Worm (Caenorhabditis elegans) whole organism, L2 larva: Measurements from ENCODE around the gene let-60.
A peak's percentile ranks its signal among the peaks of the same experiment; 100 is the strongest.

ENCODE experiments used
- F13H6.1 ChIP-seq: sonication (generic microtip); optimal IDR thresholded peaks from 2 replicates; lab custom pipeline; 2016; ENCODE audit warnings: missing genetic modification characterization, missing compliant biosample characterization
- R02D3.7 ChIP-seq: fragments of 150-350 bp; optimal IDR thresholded peaks from 2 replicates; lab custom pipeline; 2014; ENCODE audit warnings: missing biosample characterization, missing genetic modification characterization
- ZK546.5 ChIP-seq: sonication (generic microtip); optimal IDR thresholded peaks from 2 replicates; lab custom pipeline; 2017; ENCODE audit warnings: missing biosample characterization, missing genetic modification characterization
- alr-1 ChIP-seq: fragments of 150-350 bp; optimal IDR thresholded peaks from 2 replicates; lab custom pipeline; 2014; ENCODE audit warnings: missing biosample characterization, missing genetic modification characterization
- aly-2 ChIP-seq: fragments of 150-350 bp; optimal IDR thresholded peaks from 2 replicates; lab custom pipeline; 2014; ENCODE audit warnings: missing biosample characterization, missing genetic modification characterization
- ama-1 ChIP-seq: fragments of 150-350 bp; optimal IDR thresholded peaks from 2 replicates; lab custom pipeline; 2018; ENCODE audit warnings: inconsistent platforms
- blmp-1 ChIP-seq: sonication (generic microtip); optimal IDR thresholded peaks from 2 replicates; lab custom pipeline; 2017; ENCODE audit warnings: missing genetic modification characterization, mild to moderate bottlenecking, missing compliant biosample characterization, antibody characterized with exemption, moderate library complexity; ENCODE audit not compliant: insufficient read depth
- ceh-16 ChIP-seq: fragments of 150-350 bp; optimal IDR thresholded peaks from 2 replicates; lab custom pipeline; 2014; ENCODE audit warnings: missing biosample characterization, missing genetic modification characterization
- ceh-82 ChIP-seq: fragments of 150-350 bp; optimal IDR thresholded peaks from 2 replicates; lab custom pipeline; 2014; ENCODE audit warnings: missing biosample characterization, missing genetic modification characterization
- crh-2 ChIP-seq: sonication (generic microtip); optimal IDR thresholded peaks from 2 replicates; lab custom pipeline; 2017; ENCODE audit warnings: missing biosample characterization, missing genetic modification characterization
- dmd-4 ChIP-seq: sonication (generic microtip); optimal IDR thresholded peaks from 2 replicates; lab custom pipeline; 2017; ENCODE audit warnings: missing biosample characterization, missing genetic modification characterization
- elt-1 ChIP-seq: fragments of 150-350 bp; optimal IDR thresholded peaks from 2 replicates; lab custom pipeline; 2014; ENCODE audit warnings: missing biosample characterization, missing genetic modification characterization
- fos-1 ChIP-seq: fragments of 150-350 bp; optimal IDR thresholded peaks from 2 replicates; lab custom pipeline; 2014; ENCODE audit warnings: missing biosample characterization, missing genetic modification characterization
- gmeb-1 ChIP-seq: fragments of 150-350 bp; optimal IDR thresholded peaks from 2 replicates; lab custom pipeline; 2014; ENCODE audit warnings: missing biosample characterization, missing genetic modification characterization
- lin-11 ChIP-seq: fragments of 150-350 bp; sonication (generic microtip); optimal IDR thresholded peaks from 2 replicates; lab custom pipeline; 2014; ENCODE audit warnings: missing biosample characterization, missing genetic modification characterization, inconsistent platforms, mixed read lengths
- lin-13 ChIP-seq: fragments of 150-350 bp; optimal IDR thresholded peaks from 2 replicates; lab custom pipeline; 2014; ENCODE audit warnings: missing biosample characterization, missing genetic modification reagents, missing genetic modification characterization
- lin-39 ChIP-seq: fragments of 150-350 bp; optimal IDR thresholded peaks from 2 replicates; lab custom pipeline; 2014; ENCODE audit warnings: missing biosample characterization, missing genetic modification reagents, missing genetic modification characterization
- lsy-2 ChIP-seq, 2 experiments: fragments of 150-350 bp in 1 of 2; sonication (generic microtip) in 1 of 2; optimal IDR thresholded peaks; 2 replicates each; lab custom pipeline; 2014 to 2017; ENCODE audit warnings: missing biosample characterization in 2 of 2, missing genetic modification characterization in 2 of 2
- mab-5 ChIP-seq: fragments of 150-350 bp; optimal IDR thresholded peaks from 2 replicates; lab custom pipeline; 2014; ENCODE audit warnings: missing biosample characterization, missing genetic modification characterization
- mbf-1 ChIP-seq: sonication (generic microtip); optimal IDR thresholded peaks from 2 replicates; lab custom pipeline; 2017; ENCODE audit warnings: missing biosample characterization, missing genetic modification characterization
- nhr-129 ChIP-seq: fragments of 150-350 bp; optimal IDR thresholded peaks from 2 replicates; lab custom pipeline; 2014; ENCODE audit warnings: missing biosample characterization, missing genetic modification characterization
- nhr-21 ChIP-seq: fragments of 150-350 bp; optimal IDR thresholded peaks from 2 replicates; lab custom pipeline; 2014; ENCODE audit warnings: missing biosample characterization, missing genetic modification characterization
- nhr-23 ChIP-seq: fragments of 150-350 bp; optimal IDR thresholded peaks from 2 replicates; lab custom pipeline; 2014; ENCODE audit warnings: missing biosample characterization, missing genetic modification reagents, missing genetic modification characterization
- nhr-25 ChIP-seq: fragments of 150-350 bp; sonication (generic microtip); optimal IDR thresholded peaks from 3 replicates; lab custom pipeline; 2014; ENCODE audit warnings: missing biosample characterization, missing genetic modification characterization
- nhr-6 ChIP-seq: fragments of 150-350 bp; optimal IDR thresholded peaks from 2 replicates; lab custom pipeline; 2014; ENCODE audit warnings: missing biosample characterization, missing genetic modification characterization
- skn-1 ChIP-seq: sonication (generic microtip); optimal IDR thresholded peaks from 2 replicates; lab custom pipeline; 2017; ENCODE audit warnings: missing biosample characterization, missing genetic modification characterization
- sma-3 ChIP-seq: sonication (generic microtip); optimal IDR thresholded peaks from 2 replicates; lab custom pipeline; 2016; ENCODE audit warnings: missing genetic modification reagents, missing genetic modification characterization, missing compliant biosample characterization
- sma-9 ChIP-seq, 2 experiments: fragments of 150-350 bp in 1 of 2; sonication (generic microtip) in 1 of 2; optimal IDR thresholded peaks; 2 replicates each; lab custom pipeline; 2014 to 2016; ENCODE audit warnings: missing genetic modification characterization in 2 of 2, mild to moderate bottlenecking in 1 of 2, missing biosample characterization in 1 of 2, missing compliant biosample characterization in 1 of 2, missing genetic modification reagents in 1 of 2, moderate library complexity in 1 of 2
- unc-39 ChIP-seq: fragments of 150-350 bp; optimal IDR thresholded peaks from 2 replicates; lab custom pipeline; 2014; ENCODE audit warnings: missing biosample characterization, missing genetic modification characterization
- unc-55 ChIP-seq: fragments of 150-350 bp; sonication (generic microtip); optimal IDR thresholded peaks from 3 replicates; lab custom pipeline; 2014; ENCODE audit warnings: missing biosample characterization, missing genetic modification reagents, missing genetic modification characterization
- unc-62 ChIP-seq: fragments of 150-350 bp; optimal IDR thresholded peaks from 2 replicates; lab custom pipeline; 2014; ENCODE audit warnings: missing biosample characterization, missing genetic modification reagents, missing genetic modification characterization
- zag-1 ChIP-seq: fragments of 150-350 bp; optimal IDR thresholded peaks from 2 replicates; lab custom pipeline; 2014; ENCODE audit warnings: missing biosample characterization, missing genetic modification characterization
- ztf-1 ChIP-seq: fragments of 200-800 bp; sonication (Bioruptor generic); conservative IDR thresholded peaks from 2 replicates; pipeline ENCODE4 v1.3.6; 2022; ENCODE audit warnings: missing genetic modification characterization, missing compliant biosample characterization
- ztf-11 ChIP-seq: sonication (generic microtip); optimal IDR thresholded peaks from 2 replicates; lab custom pipeline; 2017; ENCODE audit warnings: missing biosample characterization, missing genetic modification characterization

let-60 gene

ce11 chrIV:11721878-11722277 is 31.0 kb upstream of the let-60 start:
- no peak for TF ChIP-seq ceh-16 (tag; lab: Kevin White, UChicago)
- TF ChIP-seq lin-11 (tag; lab: Kevin White, UChicago), result no peak
- TF ChIP-seq ceh-82 (tag; lab: Kevin White, UChicago), result no peak
- TF ChIP-seq fos-1 (tag; lab: Kevin White, UChicago), result peak; percentile 75
- TF ChIP-seq aly-2, result no peak
- TF ChIP-seq unc-39 (tag; lab: Kevin White, UChicago), result no peak
- TF ChIP-seq nhr-129 (tag; lab: Kevin White, UChicago), result no peak
- TF ChIP-seq crh-2 (tag; lab: Kevin White, UChicago), result peak; percentile 2

ce11 chrIV:11718653-11719052 is 27.8 kb upstream of the let-60 start:
- TF ChIP-seq dmd-4 (tag; lab: Kevin White, UChicago) (no peak), blmp-1 (tag; lab: Kevin White, UChicago) (peak; percentile 97)

- TF ChIP-seq nhr-129 (tag; lab: Kevin White, UChicago) (peak; percentile 24), lin-13 (GFP tag; lab: Kevin White, UChicago) (no peak), ama-1 (lab: Kevin White, UChicago) (no peak), zag-1 (tag; lab: Kevin White, UChicago) (peak; percentile 18), F13H6.1 (no peak), crh-2 (tag; lab: Kevin White, UChicago) (no peak), R02D3.7 (no peak), elt-1 (tag; lab: Kevin White, UChicago) (no peak), sma-3 (GFP tag; lab: Kevin White, UChicago) (no peak), mab-5 (tag; lab: Kevin White, UChicago) (no peak), unc-55 (GFP tag; lab: Kevin White, UChicago) (peak; percentile 33), unc-62 (GFP tag; lab: Kevin White, UChicago) (no peak), ZK546.5 (tag; lab: Kevin White, UChicago) (no peak), ztf-11 (tag; lab: Kevin White, UChicago) (no peak), lin-39 (tag; lab: Kevin White, UChicago) (no peak), skn-1 (tag; lab: Kevin White, UChicago) (no peak)
Measured at ce11 chrIV:11717094-11717876, 26.4 kb upstream of the let-60 start.

- no peak for TF ChIP-seq nhr-25 (tag; lab: Kevin White, UChicago)
- TF ChIP-seq nhr-6 (tag; lab: Kevin White, UChicago), result no peak
- TF ChIP-seq sma-9 (GFP tag; optimal IDR thresholded peaks at IDR 0.05; lab: Kevin White, UChicago), result no peak
- TF ChIP-seq sma-9 (tag; optimal IDR thresholded peaks at IDR 0.05; lab: Kevin White, UChicago), result no peak
- no peak for TF ChIP-seq sma-3 (GFP tag; lab: Kevin White, UChicago)
- TF ChIP-seq unc-55 (GFP tag; lab: Kevin White, UChicago), result no peak
- no peak for TF ChIP-seq lin-39 (tag; lab: Kevin White, UChicago)
- TF ChIP-seq gmeb-1 (tag; lab: Kevin White, UChicago), result no peak
- no peak for TF ChIP-seq nhr-23 (tag; lab: Kevin White, UChicago)
- TF ChIP-seq mbf-1, result no peak
- no peak for TF ChIP-seq zag-1 (tag; lab: Kevin White, UChicago)
- TF ChIP-seq R02D3.7, result no peak
- TF ChIP-seq elt-1 (tag; lab: Kevin White, UChicago), result no peak
Measured at ce11 chrIV:11716414-11716813, 25.5 kb upstream of the let-60 start.

- no peak for TF ChIP-seq nhr-21 (tag; lab: Kevin White, UChicago)
- TF ChIP-seq nhr-129 (tag; lab: Kevin White, UChicago), result no peak
- TF ChIP-seq lin-13 (GFP tag; lab: Kevin White, UChicago), result no peak
- TF ChIP-seq ztf-1, result no peak
- no peak for TF ChIP-seq unc-62 (GFP tag; lab: Kevin White, UChicago)
- no peak for TF ChIP-seq ZK546.5 (tag; lab: Kevin White, UChicago)
- TF ChIP-seq alr-1 (tag; lab: Kevin White, UChicago), result no peak
- no peak for TF ChIP-seq lin-11 (tag; lab: Kevin White, UChicago)
- no peak for TF ChIP-seq ama-1 (lab: Kevin White, UChicago)
- no peak for TF ChIP-seq lsy-2 (tag; optimal IDR thresholded peaks at IDR 0.05; lab: Kevin White, UChicago)
- no peak for TF ChIP-seq ceh-16 (tag; lab: Kevin White, UChicago)
- no peak for TF ChIP-seq nhr-6 (tag; lab: Kevin White, UChicago)
- no peak for TF ChIP-seq skn-1 (tag; lab: Kevin White, UChicago)
- no peak for TF ChIP-seq elt-1 (tag; lab: Kevin White, UChicago)
- TF ChIP-seq mbf-1, result no peak
- no peak for TF ChIP-seq sma-3 (GFP tag; lab: Kevin White, UChicago)
- TF ChIP-seq blmp-1 (tag; lab: Kevin White, UChicago), result no peak
- TF ChIP-seq dmd-4 (tag; lab: Kevin White, UChicago), result no peak
- TF ChIP-seq ztf-11 (tag; lab: Kevin White, UChicago), result no peak
- TF ChIP-seq, all 48 proteins: peak for 0
Measured at ce11 chrIV:11714739-11715138, 23.9 kb upstream of the let-60 start, which contains the start of gene magi-1. TSS of gene magi-1 (plus strand) at chrIV:11715039.
